Fruit fly (Drosophila melanogaster) whole organism, pupa: ENCODE measurements around the gene CG2841.

ENCODE experiments used
- CG10348 ChIP-seq: fragments of 200-800 bp; sonication (Bioruptor generic); IDR thresholded peaks from 2 replicates; pipeline ENCODE4 v1.3.6; 2022; ENCODE audit warnings: missing biosample characterization, missing genetic modification characterization
- CG12605 ChIP-seq: fragments of 200-800 bp; sonication (Bioruptor generic); IDR thresholded peaks from 2 replicates; pipeline ENCODE4 v1.3.6; 2022; ENCODE audit warnings: missing biosample characterization, missing genetic modification characterization
- CG13204 ChIP-seq: fragments of 200-800 bp; sonication (Bioruptor generic); optimal IDR thresholded peaks from 2 replicates; lab custom pipeline; 2018; ENCODE audit warnings: missing biosample characterization, mild to moderate bottlenecking, missing genetic modification characterization, moderate library complexity
- CG14655 ChIP-seq: fragments of 200-800 bp; sonication (Bioruptor generic); optimal IDR thresholded peaks from 3 replicates; lab custom pipeline; 2017; ENCODE audit warnings: mild to moderate bottlenecking, missing biosample characterization, missing genetic modification reagents, missing genetic modification characterization
- CG15710 ChIP-seq: fragments of 200-800 bp; sonication (Bioruptor generic); optimal IDR thresholded peaks from 2 replicates; lab custom pipeline; 2018; ENCODE audit warnings: missing biosample characterization, mild to moderate bottlenecking, missing genetic modification characterization, moderate library complexity
- CG17806 ChIP-seq: fragments of 200-800 bp; sonication (Bioruptor generic); optimal IDR thresholded peaks from 2 replicates; lab custom pipeline; 2018; ENCODE audit warnings: missing biosample characterization, mild to moderate bottlenecking, missing genetic modification characterization, moderate library complexity
- CG32121 ChIP-seq: fragments of 200-800 bp; sonication (Bioruptor generic); IDR thresholded peaks from 2 replicates; pipeline ENCODE4 v1.3.6; 2022; ENCODE audit warnings: missing biosample characterization, missing genetic modification characterization
- CG34367 ChIP-seq: fragments of 200-800 bp; sonication (Bioruptor generic); optimal IDR thresholded peaks from 2 replicates; lab custom pipeline; 2018; ENCODE audit warnings: missing biosample characterization, mild to moderate bottlenecking, missing genetic modification characterization
- CG4496 ChIP-seq: fragments of 200-800 bp; sonication (Bioruptor generic); IDR thresholded peaks from 3 replicates; pipeline ENCODE4 v1.3.6; 2022; ENCODE audit warnings: missing biosample characterization, missing genetic modification characterization
- CG8159 ChIP-seq: fragments of 200-800 bp; sonication (Bioruptor generic); optimal IDR thresholded peaks from 3 replicates; lab custom pipeline; 2018; ENCODE audit warnings: missing biosample characterization, mild to moderate bottlenecking, missing genetic modification characterization, moderate library complexity
- CG8301 ChIP-seq: fragments of 200-800 bp; sonication (Bioruptor generic); optimal IDR thresholded peaks from 2 replicates; lab custom pipeline; 2018; ENCODE audit warnings: missing biosample characterization, mild to moderate bottlenecking, missing genetic modification characterization
- CG9948 ChIP-seq: fragments of 200-800 bp; sonication (Bioruptor generic); optimal IDR thresholded peaks from 2 replicates; lab custom pipeline; 2018; ENCODE audit warnings: missing biosample characterization, mild to moderate bottlenecking, missing genetic modification characterization, moderate library complexity
- D1 ChIP-seq: fragments of 200-800 bp; sonication (Bioruptor generic); optimal IDR thresholded peaks from 2 replicates; lab custom pipeline; 2018; ENCODE audit warnings: missing biosample characterization, mild to moderate bottlenecking, missing genetic modification characterization, moderate library complexity
- EcR ChIP-seq: fragments of 200-800 bp; sonication (Bioruptor generic); optimal IDR thresholded peaks from 3 replicates; lab custom pipeline; 2019; ENCODE audit warnings: missing biosample characterization, missing genetic modification characterization, mild to moderate bottlenecking, moderate library complexity, missing genetic modification reagents
- Ets98B ChIP-seq: fragments of 200-800 bp; sonication (Bioruptor generic); IDR thresholded peaks from 2 replicates; pipeline ENCODE4 v1.3.6; 2022; ENCODE audit warnings: missing biosample characterization, missing genetic modification characterization
- Pif1A ChIP-seq: fragments of 200-800 bp; sonication (Bioruptor generic); optimal IDR thresholded peaks from 3 replicates; lab custom pipeline; 2016; ENCODE audit warnings: missing biosample characterization, missing genetic modification characterization
- Pif1B ChIP-seq: fragments of 200-800 bp; sonication (Bioruptor generic); optimal IDR thresholded peaks from 3 replicates; lab custom pipeline; 2016; ENCODE audit warnings: missing biosample characterization, missing genetic modification characterization
- Snoo ChIP-seq: fragments of 200-800 bp; sonication (Bioruptor generic); optimal IDR thresholded peaks from 3 replicates; lab custom pipeline; 2017; ENCODE audit warnings: missing biosample characterization, mild to moderate bottlenecking, missing genetic modification characterization, inconsistent platforms
- fd96Ca ChIP-seq: fragments of 200-800 bp; sonication (Bioruptor generic); IDR thresholded peaks from 3 replicates; pipeline ENCODE4 v1.3.6; 2022; ENCODE audit warnings: missing biosample characterization, missing genetic modification characterization
- gl ChIP-seq: fragments of 200-800 bp; sonication (Bioruptor generic); optimal IDR thresholded peaks from 2 replicates; lab custom pipeline; 2018; ENCODE audit warnings: missing biosample characterization, mild to moderate bottlenecking, missing genetic modification characterization
- rn ChIP-seq: fragments of 200-800 bp; sonication (Bioruptor generic); IDR thresholded peaks from 2 replicates; pipeline ENCODE4 v1.3.6; 2022; ENCODE audit warnings: missing biosample characterization, missing genetic modification characterization

Gene CG2841

DNA sequence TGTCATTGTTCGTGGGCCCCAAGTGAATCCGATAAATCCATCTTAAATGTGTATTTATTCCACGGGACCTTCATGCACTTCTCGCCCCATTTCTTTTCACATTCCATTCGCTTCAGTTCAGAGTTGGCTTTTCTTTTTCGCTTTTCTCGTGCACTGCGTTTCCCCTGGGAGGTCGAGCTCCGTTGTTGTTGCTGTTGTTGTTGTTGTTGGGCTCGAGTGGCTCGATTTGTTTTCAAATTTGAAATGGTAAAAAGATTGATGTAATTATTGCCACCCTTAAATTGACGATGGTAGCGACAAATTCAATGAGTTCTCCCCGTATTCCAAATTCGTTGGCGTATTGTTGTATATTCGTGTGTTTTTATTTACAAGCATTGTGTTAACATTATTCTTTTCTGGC lies 45.3 kb downstream of the CG2841 start:
- TF ChIP-seq CG17806 (tag; lab: Kevin White, UChicago) (no peak), CG10348 (GFP tag; lab: Robert Waterston, UW) (no peak), EcR (no peak), Ets98B (GFP tag; lab: Robert Waterston, UW) (no peak), Snoo (tag; lab: Kevin White, UChicago) (no peak), CG4496 (GFP tag; lab: Robert Waterston, UW) (no peak)

- TF ChIP-seq CG4496 (GFP tag; lab: Robert Waterston, UW) (no peak), Pif1A (no peak), CG13204 (GFP tag; lab: Kevin White, UChicago) (peak; percentile 26)
Measured at dm6 chrX:2319783-2320182, 46.4 kb downstream of the CG2841 start.

dm6 chrX:2318369-2318768 lies 47.8 kb downstream of the CG2841 start:
- TF ChIP-seq Snoo (tag; lab: Kevin White, UChicago) (peak; percentile 67), CG17806 (tag; lab: Kevin White, UChicago) (peak; percentile 46), CG10348 (GFP tag; lab: Robert Waterston, UW) (no peak), rn (GFP tag; lab: Robert Waterston, UW) (no peak), CG32121 (peak; percentile 61), EcR (no peak), CG14655 (GFP tag; lab: Kevin White, UChicago) (peak; percentile 43), Pif1B (peak; percentile 57), Pif1A (peak; percentile 81), gl (tag; lab: Kevin White, UChicago) (peak; percentile 12), CG13204 (GFP tag; lab: Kevin White, UChicago) (no peak), CG34367 (tag; lab: Kevin White, UChicago) (peak; percentile 34), CG12605 (GFP tag; lab: Robert Waterston, UW) (no peak), CG8301 (tag; lab: Kevin White, UChicago) (peak; percentile 32), Ets98B (GFP tag; lab: Robert Waterston, UW) (peak; percentile 67), fd96Ca (GFP tag; lab: Robert Waterston, UW) (peak; percentile 84), CG15710 (tag; lab: Kevin White, UChicago) (peak; percentile 49), D1 (tag; lab: Kevin White, UChicago) (no peak), CG4496 (GFP tag; lab: Robert Waterston, UW) (peak; percentile 75), CG9948 (tag; lab: Kevin White, UChicago) (peak; percentile 48), CG8159 (peak; percentile 55)

DNA sequence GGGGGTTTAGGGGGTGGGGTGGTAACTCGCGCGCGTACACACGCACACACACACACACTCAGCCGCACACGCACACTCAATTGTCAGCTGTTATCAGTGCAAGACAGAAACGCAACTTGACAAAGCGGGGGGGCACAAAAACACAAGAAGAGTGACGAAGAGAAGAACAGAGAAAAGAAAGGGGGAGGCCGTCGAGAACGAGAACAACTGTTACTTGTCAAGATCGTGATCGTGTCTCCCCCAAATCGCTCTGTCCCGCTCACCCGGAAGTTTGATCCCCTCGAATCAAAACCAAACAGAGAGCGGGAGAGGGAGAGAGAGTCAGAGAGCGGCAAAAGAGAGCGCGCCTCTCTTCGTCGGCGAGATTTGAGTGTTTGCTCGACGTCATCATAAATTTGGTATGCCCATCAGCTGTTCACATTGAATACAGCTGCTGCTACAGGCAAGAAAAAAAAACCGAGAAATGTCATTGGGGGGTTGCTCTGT lies 48.8 kb downstream of the CG2841 start:
- no peak for TF ChIP-seq CG32121
- no peak for TF ChIP-seq Snoo (tag; lab: Kevin White, UChicago)
- TF ChIP-seq CG9948 (tag; lab: Kevin White, UChicago), result no peak
- peak; percentile 72 for TF ChIP-seq EcR
- TF ChIP-seq CG34367 (tag; lab: Kevin White, UChicago), result no peak
- peak; percentile 22 for TF ChIP-seq Pif1A
- TF ChIP-seq CG8301 (tag; lab: Kevin White, UChicago), result no peak
- no peak for TF ChIP-seq CG15710 (tag; lab: Kevin White, UChicago)
- TF ChIP-seq gl (tag; lab: Kevin White, UChicago), result no peak
- TF ChIP-seq CG12605 (GFP tag; lab: Robert Waterston, UW), result peak; percentile 48
- TF ChIP-seq CG17806 (tag; lab: Kevin White, UChicago), result no peak
- no peak for TF ChIP-seq CG8159
- peak; percentile 45 for TF ChIP-seq Pif1B
- peak; percentile 42 for TF ChIP-seq CG13204 (GFP tag; lab: Kevin White, UChicago)
- no peak for TF ChIP-seq CG10348 (GFP tag; lab: Robert Waterston, UW)
- TF ChIP-seq fd96Ca (GFP tag; lab: Robert Waterston, UW), result no peak
- TF ChIP-seq Ets98B (GFP tag; lab: Robert Waterston, UW), result peak; percentile 50; the same call in 1 of the 2 replicates

DNA sequence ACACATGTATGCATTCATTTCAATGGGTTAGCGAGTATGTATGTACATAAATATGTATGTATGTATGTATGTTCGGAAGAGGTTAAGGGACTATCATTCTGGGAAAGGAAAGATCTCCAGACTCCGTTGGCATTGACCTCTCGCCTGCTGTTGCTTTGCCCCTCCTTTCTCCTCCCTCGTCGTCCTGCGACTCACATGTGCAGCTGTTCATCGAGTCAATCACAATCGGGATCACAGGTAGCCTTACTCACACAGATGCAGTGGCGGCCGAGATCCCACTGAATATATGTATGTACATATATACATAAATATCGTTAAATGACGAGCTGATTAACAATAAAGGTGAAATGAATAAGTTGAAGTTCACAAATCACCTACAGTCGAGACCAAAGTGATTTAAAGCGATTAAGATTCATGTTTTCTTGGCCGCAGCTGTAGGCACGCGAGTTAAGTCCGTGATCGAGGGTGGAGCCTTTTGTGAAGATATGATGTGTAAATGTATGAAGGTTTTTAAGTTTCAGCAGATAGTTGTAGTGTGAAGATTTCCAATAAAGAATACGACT lies 57.7 kb downstream of the CG2841 start:
- TF ChIP-seq CG14655 (GFP tag; lab: Kevin White, UChicago), result no peak
- TF ChIP-seq CG13204 (GFP tag; lab: Kevin White, UChicago), result no peak
- peak; percentile 19 for TF ChIP-seq EcR

dm6 chrX:2307564-2307963 lies 58.6 kb downstream of the CG2841 start:
- TF ChIP-seq CG15710 (tag; lab: Kevin White, UChicago), result no peak
- no peak for TF ChIP-seq CG14655 (GFP tag; lab: Kevin White, UChicago)
- peak; percentile 19 for TF ChIP-seq gl (tag; lab: Kevin White, UChicago)
- TF ChIP-seq D1 (tag; lab: Kevin White, UChicago), result no peak
- TF ChIP-seq CG9948 (tag; lab: Kevin White, UChicago), result peak; percentile 11
- peak; percentile 10 for TF ChIP-seq CG8159
- TF ChIP-seq rn (GFP tag; lab: Robert Waterston, UW), result no peak
- TF ChIP-seq Ets98B (GFP tag; lab: Robert Waterston, UW), result no peak
- no peak for TF ChIP-seq CG12605 (GFP tag; lab: Robert Waterston, UW)
- no peak for TF ChIP-seq CG10348 (GFP tag; lab: Robert Waterston, UW)
- no peak for TF ChIP-seq CG8301 (tag; lab: Kevin White, UChicago)
- TF ChIP-seq EcR, result peak; percentile 23
- TF ChIP-seq CG4496 (GFP tag; lab: Robert Waterston, UW), result no peak
- TF ChIP-seq fd96Ca (GFP tag; lab: Robert Waterston, UW), result no peak
- no peak for TF ChIP-seq Pif1B
- peak; percentile 61 for TF ChIP-seq CG13204 (GFP tag; lab: Kevin White, UChicago)
- TF ChIP-seq Snoo (tag; lab: Kevin White, UChicago), result no peak
- TF ChIP-seq CG34367 (tag; lab: Kevin White, UChicago), result no peak
- TF ChIP-seq CG17806 (tag; lab: Kevin White, UChicago), result no peak
- no peak for TF ChIP-seq CG32121
- no peak for TF ChIP-seq Pif1A
- TF ChIP-seq, all 21 proteins: peak for 5
